Fruit fly (Drosophila melanogaster): ENCODE measurements around the gene CG42486.

dm6 chr2L:11874890-11875289 lies 32.0 kb downstream of the CG42486 start:
- TF ChIP-seq fd96Ca (GFP tag; IDR thresholded peaks at IDR 0.05) (0 out of 3 replicates have a peak, but pooled peaks have one; percentile 21), Pif1A (GFP tag; optimal IDR thresholded peaks at IDR 0.05) (no peak)

All from whole organism, pupa.